Worm (Caenorhabditis elegans) whole organism, L3 larva: Measurements from ENCODE around the gene ZK829.9.

Experiments
- R02D3.7 ChIP-seq: fragments of 150-350 bp; optimal IDR thresholded peaks from 2 replicates; lab custom pipeline; 2014; ENCODE audit warnings: missing biosample characterization, missing genetic modification characterization
- ceh-9 ChIP-seq: sonication (generic microtip); optimal IDR thresholded peaks from 2 replicates; lab custom pipeline; 2018; ENCODE audit warnings: missing biosample characterization, missing genetic modification characterization
- egl-27 ChIP-seq: sonication (generic microtip); optimal IDR thresholded peaks from 4 replicates; lab custom pipeline; 2017; ENCODE audit warnings: missing biosample characterization, missing genetic modification reagents, missing genetic modification characterization
- elt-2 ChIP-seq: sonication (generic microtip); optimal IDR thresholded peaks from 2 replicates; lab custom pipeline; 2016; ENCODE audit warnings: missing genetic modification reagents, mild to moderate bottlenecking, missing genetic modification characterization, missing compliant biosample characterization
- hmg-11 ChIP-seq: sonication (generic microtip); optimal IDR thresholded peaks from 2 replicates; lab custom pipeline; 2016; ENCODE audit warnings: missing genetic modification characterization, missing compliant biosample characterization
- jun-1 ChIP-seq: fragments of 150-350 bp; optimal IDR thresholded peaks from 2 replicates; lab custom pipeline; 2014; ENCODE audit warnings: missing biosample characterization, missing genetic modification reagents, missing genetic modification characterization
- mdl-1 ChIP-seq: fragments of 150-350 bp; optimal IDR thresholded peaks from 2 replicates; lab custom pipeline; 2014; ENCODE audit warnings: missing biosample characterization, missing genetic modification characterization
- nhr-237 ChIP-seq: fragments of 150-350 bp; optimal IDR thresholded peaks from 2 replicates; lab custom pipeline; 2014; ENCODE audit warnings: missing biosample characterization, missing genetic modification characterization
- tbx-2 ChIP-seq: sonication (generic microtip); optimal IDR thresholded peaks from 2 replicates; lab custom pipeline; 2016; ENCODE audit warnings: mild to moderate bottlenecking, missing genetic modification characterization, missing compliant biosample characterization
- unc-39 ChIP-seq: sonication (generic microtip); optimal IDR thresholded peaks from 4 replicates; lab custom pipeline; 2017; ENCODE audit warnings: missing biosample characterization, missing genetic modification characterization
- unc-62 ChIP-seq: fragments of 150-350 bp; sonication (generic microtip); optimal IDR thresholded peaks from 4 replicates; lab custom pipeline; 2014; ENCODE audit warnings: missing biosample characterization, missing genetic modification reagents, missing genetic modification characterization
- zag-1 ChIP-seq: fragments of 150-350 bp; optimal IDR thresholded peaks from 2 replicates; lab custom pipeline; 2014; ENCODE audit warnings: missing biosample characterization, missing genetic modification characterization

DNA sequence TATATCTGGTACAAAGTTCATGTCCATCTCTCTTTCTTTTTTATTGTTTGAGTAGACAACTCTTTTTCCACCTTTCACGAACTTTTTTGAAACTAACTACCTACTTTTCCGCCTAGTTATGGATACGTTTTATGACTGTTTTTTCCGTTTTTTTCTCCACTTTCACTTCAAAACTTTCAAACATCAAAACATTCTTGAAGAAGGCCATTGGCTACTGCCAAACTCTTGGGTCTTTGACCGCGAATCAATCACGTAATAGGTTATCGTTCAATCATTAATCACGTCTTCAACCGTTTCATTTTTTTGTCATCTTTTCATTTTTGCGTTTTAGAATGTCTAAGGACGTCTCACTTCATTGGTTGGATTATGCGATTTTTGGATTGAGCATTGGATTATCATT lies 33.2 kb upstream of the ZK829.9 start, which contains the start of gene slc-5A12:
- TF ChIP-seq mdl-1 (tag; lab: Kevin White, UChicago) (no peak), elt-2 (no peak), tbx-2 (tag; lab: Kevin White, UChicago) (no peak), jun-1 (no peak), unc-39 (no peak), hmg-11 (tag; lab: Kevin White, UChicago) (no peak), R02D3.7 (tag; lab: Kevin White, UChicago) (no peak), unc-62 (GFP tag; lab: Kevin White, UChicago) (no peak), ceh-9 (no peak), zag-1 (no peak), nhr-237 (tag; lab: Kevin White, UChicago) (no peak), egl-27 (no peak)
